Fruit fly (Drosophila melanogaster) whole organism, embryonic: ENCODE results near the gene shf.
A peak's percentile ranks its signal among the peaks of the same experiment; 100 is the strongest.

Source experiments
- Antp ChIP-seq: fragments of 200-800 bp; sonication (Bioruptor generic); optimal IDR thresholded peaks from 3 replicates; lab custom pipeline; 2016; ENCODE audit warnings: missing biosample characterization, missing genetic modification characterization
- Atf3 ChIP-seq: fragments of 200-800 bp; sonication (Bioruptor generic); optimal IDR thresholded peaks from 3 replicates; lab custom pipeline; 2016; ENCODE audit warnings: missing biosample characterization, missing genetic modification characterization
- Atf6 ChIP-seq: fragments of 200-800 bp; sonication (Bioruptor generic); IDR thresholded peaks from 2 replicates; pipeline ENCODE4 v1.3.6; 2022; ENCODE audit warnings: missing biosample characterization, missing genetic modification characterization
- CG11085 ChIP-seq: fragments of 200-800 bp; sonication (Bioruptor generic); IDR thresholded peaks from 2 replicates; pipeline ENCODE4 v1.3.6; 2022; ENCODE audit warnings: missing biosample characterization, missing genetic modification characterization
- CG11093 ChIP-seq: fragments of 200-800 bp; sonication (Bioruptor generic); IDR thresholded peaks from 3 replicates; pipeline ENCODE4 v1.3.6; 2022; ENCODE audit warnings: missing biosample characterization, missing genetic modification characterization
- CG11456 ChIP-seq: fragments of 200-800 bp; sonication (Bioruptor generic); IDR thresholded peaks from 3 replicates; pipeline ENCODE4 v1.3.6; 2022; ENCODE audit warnings: missing biosample characterization, missing genetic modification characterization
- CG11696 ChIP-seq: fragments of 200-800 bp; sonication (Bioruptor generic); IDR thresholded peaks from 2 replicates; pipeline ENCODE4 v1.3.6; 2022; ENCODE audit warnings: missing biosample characterization, missing genetic modification characterization
- CG12219 ChIP-seq: fragments of 200-800 bp; sonication (Bioruptor generic); optimal IDR thresholded peaks from 3 replicates; lab custom pipeline; 2018; ENCODE audit warnings: missing biosample characterization, mild to moderate bottlenecking, missing genetic modification characterization
- CG14710 ChIP-seq: fragments of 200-800 bp; sonication (Bioruptor generic); optimal IDR thresholded peaks from 3 replicates; lab custom pipeline; 2019; ENCODE audit warnings: missing biosample characterization, mild to moderate bottlenecking, missing genetic modification characterization, moderate library complexity
- CG14860 ChIP-seq: fragments of 200-800 bp; sonication (Bioruptor generic); IDR thresholded peaks from 3 replicates; pipeline ENCODE4 v1.3.6; 2022; ENCODE audit warnings: missing biosample characterization, missing genetic modification characterization; ENCODE audit not compliant: partially characterized antibody
- CG1529 ChIP-seq: fragments of 200-800 bp; sonication (Bioruptor generic); optimal IDR thresholded peaks from 3 replicates; lab custom pipeline; 2018; ENCODE audit warnings: missing biosample characterization, missing genetic modification characterization
- CG15479 ChIP-seq: fragments of 200-800 bp; sonication (Bioruptor generic); optimal IDR thresholded peaks from 3 replicates; lab custom pipeline; 2019; ENCODE audit warnings: missing biosample characterization, mild to moderate bottlenecking, missing genetic modification characterization, moderate library complexity
- CG16779 ChIP-seq: fragments of 200-800 bp; sonication (Bioruptor generic); IDR thresholded peaks from 2 replicates; pipeline ENCODE4 v1.3.6; 2022; ENCODE audit warnings: missing biosample characterization, missing genetic modification characterization
- CG2116 ChIP-seq: fragments of 200-800 bp; sonication (Bioruptor generic); optimal IDR thresholded peaks from 3 replicates; lab custom pipeline; 2018; ENCODE audit warnings: missing biosample characterization, mild to moderate bottlenecking, missing genetic modification characterization
- CG4617 ChIP-seq: fragments of 200-800 bp; sonication (Bioruptor generic); optimal IDR thresholded peaks from 3 replicates; lab custom pipeline; 2016; ENCODE audit warnings: missing biosample characterization, missing genetic modification characterization, borderline replicate concordance
- CG6791 ChIP-seq: fragments of 200-800 bp; sonication (Bioruptor generic); IDR thresholded peaks from 3 replicates; pipeline ENCODE4 v1.3.6; 2022; ENCODE audit warnings: missing biosample characterization, missing genetic modification characterization; ENCODE audit not compliant: partially characterized antibody
- CG6813 ChIP-seq: fragments of 200-800 bp; sonication (Bioruptor generic); optimal IDR thresholded peaks from 2 replicates; lab custom pipeline; 2017; ENCODE audit warnings: missing biosample characterization, missing genetic modification characterization, mild to moderate bottlenecking, moderate library complexity, missing genetic modification reagents
- D19B ChIP-seq: fragments of 200-800 bp; sonication (Bioruptor generic); optimal IDR thresholded peaks from 2 replicates; lab custom pipeline; 2017; ENCODE audit warnings: missing biosample characterization, mild to moderate bottlenecking, missing genetic modification characterization
- Dll ChIP-seq: fragments of 200-800 bp; sonication (Bioruptor generic); IDR thresholded peaks from 4 replicates; pipeline ENCODE4 v1.3.6; 2022; ENCODE audit warnings: missing biosample characterization, missing genetic modification characterization; ENCODE audit not compliant: partially characterized antibody
- Dp ChIP-seq: fragments of 200-800 bp; sonication (Bioruptor generic); optimal IDR thresholded peaks from 2 replicates; lab custom pipeline; 2018; ENCODE audit warnings: missing biosample characterization, mild to moderate bottlenecking, missing genetic modification characterization, moderate library complexity
- E2f2 ChIP-seq: fragments of 200-800 bp; sonication (Bioruptor generic); IDR thresholded peaks from 2 replicates; pipeline ENCODE4 v1.3.6; 2022; ENCODE audit warnings: missing biosample characterization, missing genetic modification characterization
- Gsc ChIP-seq: fragments of 200-800 bp; sonication (Bioruptor generic); IDR thresholded peaks from 2 replicates; pipeline ENCODE4 v1.3.6; 2022; ENCODE audit warnings: missing biosample characterization, missing genetic modification characterization
- HHEX ChIP-seq: fragments of 200-800 bp; sonication (Bioruptor generic); optimal IDR thresholded peaks from 3 replicates; lab custom pipeline; 2017; ENCODE audit warnings: missing biosample characterization, mild to moderate bottlenecking, missing genetic modification characterization, missing genetic modification reagents
- Scr ChIP-seq: fragments of 200-800 bp; sonication (Bioruptor generic); IDR thresholded peaks from 2 replicates; pipeline ENCODE4 v1.3.6; 2022; ENCODE audit warnings: missing biosample characterization, missing genetic modification characterization; ENCODE audit not compliant: partially characterized antibody
- Sox100B ChIP-seq: fragments of 200-800 bp; sonication (Bioruptor generic); optimal IDR thresholded peaks from 3 replicates; lab custom pipeline; 2018; ENCODE audit warnings: missing biosample characterization, mild to moderate bottlenecking, missing genetic modification characterization
- abd-A ChIP-seq: fragments of 200-800 bp; sonication (Bioruptor generic); optimal IDR thresholded peaks from 3 replicates; lab custom pipeline; 2019; ENCODE audit warnings: missing biosample characterization, mild to moderate bottlenecking, missing genetic modification characterization, moderate library complexity
- ato ChIP-seq: fragments of 200-800 bp; sonication (Bioruptor generic); IDR thresholded peaks from 2 replicates; pipeline ENCODE4 v1.3.6; 2022; ENCODE audit warnings: missing biosample characterization, missing genetic modification characterization; ENCODE audit not compliant: partially characterized antibody
- az2 ChIP-seq: fragments of 200-800 bp; sonication (Bioruptor generic); optimal IDR thresholded peaks from 3 replicates; lab custom pipeline; 2016; ENCODE audit warnings: missing biosample characterization, missing genetic modification characterization
- bowl ChIP-seq: fragments of 200-800 bp; sonication (Bioruptor generic); IDR thresholded peaks from 2 replicates; pipeline ENCODE4 v1.3.6; 2022; ENCODE audit warnings: missing biosample characterization, missing genetic modification characterization
- br ChIP-seq: fragments of >200 bp; optimal IDR thresholded peaks from 2 replicates; lab custom pipeline; 2017
- chn ChIP-seq: fragments of 200-800 bp; sonication (Bioruptor generic); optimal IDR thresholded peaks from 2 replicates; lab custom pipeline; 2016; ENCODE audit warnings: missing biosample characterization, missing genetic modification characterization
- dan ChIP-seq: fragments of 200-800 bp; sonication (Bioruptor generic); IDR thresholded peaks from 2 replicates; pipeline ENCODE4 v1.3.6; 2022; ENCODE audit warnings: missing biosample characterization, missing genetic modification characterization
- dm ChIP-seq: fragments of 200-800 bp; sonication (Bioruptor generic); optimal IDR thresholded peaks from 3 replicates; lab custom pipeline; 2016; ENCODE audit warnings: missing biosample characterization, missing genetic modification characterization
- dysf ChIP-seq: fragments of 200-800 bp; sonication (Bioruptor generic); IDR thresholded peaks from 3 replicates; pipeline ENCODE4 v1.3.6; 2022; ENCODE audit warnings: missing biosample characterization, missing genetic modification characterization
- eve ChIP-seq, 2 experiments: fragments of >200 bp; optimal IDR thresholded peaks; 2 replicates each; lab custom pipeline; 2017; ENCODE audit warnings: missing biosample characterization in 2 of 2, missing genetic modification characterization in 2 of 2
- gem ChIP-seq: fragments of 200-800 bp; sonication (Bioruptor generic); optimal IDR thresholded peaks from 2 replicates; lab custom pipeline; 2019; ENCODE audit warnings: missing biosample characterization, mild to moderate bottlenecking, missing genetic modification characterization, moderate library complexity
- gsb ChIP-seq: fragments of 200-800 bp; sonication (Bioruptor generic); IDR thresholded peaks from 2 replicates; pipeline ENCODE4 v1.3.6; 2022; ENCODE audit warnings: missing biosample characterization, missing genetic modification characterization
- hb ChIP-seq: fragments of 200-800 bp; sonication (Bioruptor generic); IDR thresholded peaks from 3 replicates; pipeline ENCODE4 v1.3.6; 2022; ENCODE audit warnings: missing biosample characterization, missing genetic modification characterization; ENCODE audit not compliant: partially characterized antibody
- mld ChIP-seq: fragments of 200-800 bp; sonication (Bioruptor generic); IDR thresholded peaks from 3 replicates; pipeline ENCODE4 v1.3.6; 2022; ENCODE audit warnings: missing biosample characterization, missing genetic modification characterization; ENCODE audit not compliant: partially characterized antibody
- nerfin-1 ChIP-seq: fragments of 200-800 bp; sonication (Bioruptor generic); optimal IDR thresholded peaks from 3 replicates; lab custom pipeline; 2019; ENCODE audit warnings: missing biosample characterization, mild to moderate bottlenecking, missing genetic modification characterization, moderate library complexity
- nmo ChIP-seq: fragments of 200-800 bp; sonication (Bioruptor generic); optimal IDR thresholded peaks from 2 replicates; lab custom pipeline; 2018; ENCODE audit warnings: missing biosample characterization, mild to moderate bottlenecking, missing genetic modification characterization, moderate library complexity
- oc ChIP-seq: fragments of 200-800 bp; sonication (Bioruptor generic); optimal IDR thresholded peaks from 2 replicates; lab custom pipeline; 2018; ENCODE audit warnings: missing biosample characterization, mild to moderate bottlenecking, missing genetic modification characterization, moderate library complexity
- psq ChIP-seq: fragments of 200-800 bp; sonication (Bioruptor generic); optimal IDR thresholded peaks from 2 replicates; lab custom pipeline; 2017; ENCODE audit warnings: missing biosample characterization, missing genetic modification characterization
- pzg ChIP-seq: fragments of 200-800 bp; sonication (Bioruptor generic); optimal IDR thresholded peaks from 3 replicates; lab custom pipeline; 2018; ENCODE audit warnings: missing biosample characterization, mild to moderate bottlenecking, missing genetic modification characterization, moderate library complexity
- sna ChIP-seq: fragments of 200-800 bp; sonication (Bioruptor generic); IDR thresholded peaks from 2 replicates; pipeline ENCODE4 v1.3.6; 2022; ENCODE audit warnings: missing biosample characterization, missing genetic modification characterization; ENCODE audit not compliant: partially characterized antibody
- tll ChIP-seq, 2 experiments: fragments of 200-800 bp in 1 of 2; fragments of >200 bp in 1 of 2; sonication (Bioruptor generic) in 1 of 2; optimal IDR thresholded peaks; 2 replicates each; lab custom pipeline; 2017 to 2019; ENCODE audit warnings: missing biosample characterization in 2 of 2, missing genetic modification characterization in 2 of 2, mild to moderate bottlenecking in 1 of 2, moderate library complexity in 1 of 2
- tna ChIP-seq: fragments of 200-800 bp; sonication (Bioruptor generic); IDR thresholded peaks from 2 replicates; pipeline ENCODE4 v1.3.6; 2022; ENCODE audit warnings: missing biosample characterization, missing genetic modification characterization; ENCODE audit not compliant: partially characterized antibody
- twi ChIP-seq: fragments of 200-800 bp; optimal IDR thresholded peaks from 2 replicates; lab custom pipeline; 2019; ENCODE audit warnings: missing biosample characterization, mild to moderate bottlenecking, missing genetic modification characterization, moderate library complexity

The shf gene

dm6 chrX:6824203-6824602, 44.7 kb upstream of the shf start, which contains the start of gene nonC (continued):
- peak; percentile 91 for TF ChIP-seq sna (GFP tag; lab: Robert Waterston, UW)
- peak; percentile 90 for TF ChIP-seq CG14860
- TF ChIP-seq hb (GFP tag; lab: Robert Waterston, UW): peak; percentile 85
- peak; percentile 88 for TF ChIP-seq CG2116 (GFP tag; lab: Kevin White, UChicago)
- peak; percentile 78 for TF ChIP-seq CG6791 (GFP tag; lab: Robert Waterston, UW)
- peak; percentile 70; the same call in 2 of the 3 replicates for TF ChIP-seq mld (GFP tag; lab: Robert Waterston, UW)
- TF ChIP-seq tna (GFP tag; lab: Robert Waterston, UW): peak; percentile 84
- TF ChIP-seq tll (GFP tag; optimal IDR thresholded peaks at IDR 0.05; lab: Kevin White, UChicago): no peak
- TF ChIP-seq ato (GFP tag; lab: Robert Waterston, UW): peak; percentile 65
- TF ChIP-seq E2f2 (GFP tag; lab: Robert Waterston, UW): peak; percentile 87
- TF ChIP-seq D19B (GFP tag; lab: Kevin White, UChicago): no peak
- TF ChIP-seq Scr: peak; percentile 93
- no peak for TF ChIP-seq CG12219 (GFP tag; lab: Kevin White, UChicago)
- peak; percentile 27 for TF ChIP-seq nmo (GFP tag; lab: Kevin White, UChicago)
- TF ChIP-seq CG11696 (GFP tag; lab: Robert Waterston, UW): no peak
- TF ChIP-seq Antp (GFP tag; lab: Kevin White, UChicago): no peak
- peak; percentile 95 for TF ChIP-seq Dll (GFP tag; lab: Robert Waterston, UW)
- TF ChIP-seq Dp: peak; percentile 82
- peak; percentile 70 for TF ChIP-seq pzg (GFP tag; lab: Kevin White, UChicago)
- peak; percentile 40 for TF ChIP-seq CG4617

- TF ChIP-seq CG1529 (GFP tag; lab: Kevin White, UChicago) (no peak), gem (tag; lab: Kevin White, UChicago) (no peak), gsb (GFP tag; lab: Robert Waterston, UW) (no peak), az2 (GFP tag; lab: Kevin White, UChicago) (no peak), CG15479 (GFP tag; lab: Kevin White, UChicago) (peak; percentile 52)
Observed at dm6 chrX:6822904-6823303, 43.4 kb upstream of the shf start, which contains the start of gene Atx-1. Gene Atx-1, plus strand, starts transcription at chrX:6823204.

dm6 chrX:6820703-6821102, 41.2 kb upstream of the shf start, which contains the start of the genes Nf-YC and xit:
Gene Nf-YC, minus strand, starts transcription at chrX:6820919.
Gene xit, plus strand, starts transcription at chrX:6821016.
- no peak for TF ChIP-seq psq (GFP tag; lab: Kevin White, UChicago)
- TF ChIP-seq CG11093 (GFP tag; lab: Robert Waterston, UW): no peak
- peak; percentile 32; the same call in 1 of the 4 replicates for TF ChIP-seq Dll (GFP tag; lab: Robert Waterston, UW)
- peak; percentile 30 for TF ChIP-seq nerfin-1 (tag; lab: Kevin White, UChicago)
- TF ChIP-seq Atf6 (GFP tag; lab: Robert Waterston, UW): no peak
- TF ChIP-seq dm (GFP tag; lab: Kevin White, UChicago): peak; percentile 42
- no peak for TF ChIP-seq Sox100B (GFP tag; lab: Kevin White, UChicago)
- no peak for TF ChIP-seq CG11456 (GFP tag; lab: Robert Waterston, UW)
- no peak for TF ChIP-seq Atf3
- TF ChIP-seq CG14710 (tag; lab: Kevin White, UChicago): peak; percentile 39
- TF ChIP-seq dysf (GFP tag; lab: Robert Waterston, UW): no peak
- TF ChIP-seq oc: no peak
- TF ChIP-seq CG11085 (GFP tag; lab: Robert Waterston, UW): no peak
- no peak for TF ChIP-seq CG16779
- TF ChIP-seq HHEX (GFP tag; lab: Kevin White, UChicago): no peak
- no peak for TF ChIP-seq twi (tag; lab: Kevin White, UChicago)
- TF ChIP-seq CG6813 (GFP tag; lab: Kevin White, UChicago): no peak
- no peak for TF ChIP-seq Gsc
- no peak for TF ChIP-seq br
- TF ChIP-seq eve (GFP tag; optimal IDR thresholded peaks at IDR 0.05; lab: Kevin White, UChicago): no peak
- no peak for TF ChIP-seq dan (GFP tag; lab: Robert Waterston, UW)
- no peak for TF ChIP-seq bowl (GFP tag; lab: Robert Waterston, UW)
- TF ChIP-seq abd-A (tag; lab: Kevin White, UChicago): no peak
- no peak for TF ChIP-seq chn (GFP tag; lab: Kevin White, UChicago)
